Worm (Caenorhabditis elegans) whole organism, L4/young adult: ENCODE measurements around the gene flp-23.

Experiments
- W03F9.2 ChIP-seq: fragments of 150-350 bp; optimal IDR thresholded peaks from 2 replicates; lab custom pipeline; 2014; ENCODE audit warnings: missing biosample characterization, missing genetic modification characterization
- dao-5 ChIP-seq: sonication (generic microtip); optimal IDR thresholded peaks from 2 replicates; lab custom pipeline; 2016; ENCODE audit warnings: missing genotype, missing genetic modification characterization, moderate library complexity, missing compliant biosample characterization
- him-1 ChIP-seq: sonication (generic microtip); optimal IDR thresholded peaks from 2 replicates; lab custom pipeline; 2016; ENCODE audit warnings: missing genotype, missing genetic modification reagents, missing genetic modification characterization, missing compliant biosample characterization

The flp-23 gene

DNA sequence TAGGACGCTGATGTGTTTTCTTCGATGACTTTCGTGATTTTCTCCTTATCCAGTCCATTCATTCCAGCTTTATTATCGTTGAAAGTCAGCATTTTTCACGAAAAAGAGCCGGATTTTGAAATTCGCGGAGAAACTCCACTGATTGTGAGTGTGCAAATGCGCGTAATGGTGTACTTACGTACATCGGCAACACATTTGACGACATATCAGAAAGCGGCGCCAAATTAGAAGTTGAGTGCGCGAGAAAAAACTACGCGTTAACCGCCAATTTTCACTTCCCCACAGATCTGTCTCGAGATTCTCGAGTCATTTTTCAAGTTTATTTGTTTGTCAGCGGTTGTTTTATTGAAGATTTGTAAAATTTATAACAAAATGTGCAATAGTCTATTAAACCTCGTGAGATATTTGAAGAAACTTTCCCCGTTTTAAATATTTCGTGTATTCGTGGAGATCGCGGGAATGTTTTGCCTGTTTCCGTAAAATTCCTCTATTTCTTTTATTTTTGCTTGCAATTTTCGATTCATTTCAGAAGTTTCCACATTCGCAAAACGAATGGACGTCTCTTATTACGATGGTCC, 22.1 kb upstream of the flp-23 start, which contains the start of the genes polk-1 and gpr-1:
Gene polk-1, minus strand, starts transcription at position 186 of the 578 bp plus-strand sequence.
Gene gpr-1, plus strand, starts transcription at position 528 of the 578 bp plus-strand sequence.
- TF ChIP-seq dao-5 (tag; lab: Kevin White, UChicago) (no peak), him-1 (no peak), W03F9.2 (tag; lab: Kevin White, UChicago) (no peak)

DNA sequence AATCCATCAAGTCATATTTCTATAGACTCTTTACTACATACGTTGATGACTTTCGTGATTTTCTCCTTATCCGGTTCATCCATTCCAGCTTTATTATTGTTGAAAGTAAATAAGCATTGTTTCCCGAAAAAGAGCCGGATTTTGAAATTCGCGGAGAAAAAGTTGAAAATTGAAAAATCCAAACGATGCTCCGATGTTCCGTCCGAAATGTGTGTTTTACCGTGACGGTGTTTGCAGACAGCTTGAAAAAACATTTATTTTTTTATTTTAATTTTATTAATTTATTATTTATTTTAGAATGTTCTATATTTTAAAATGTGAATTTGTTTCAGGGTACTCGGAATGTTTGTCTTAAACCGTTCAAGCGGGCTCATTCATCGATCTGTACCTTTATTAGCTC, 19.7 kb upstream of the flp-23 start, which contains the start of gene dnj-10:
Gene dnj-10, plus strand, starts transcription at position 333 of the 400 bp plus-strand sequence.
- TF ChIP-seq W03F9.2 (tag; lab: Kevin White, UChicago) (peak; percentile 81), him-1 (no peak)

DNA sequence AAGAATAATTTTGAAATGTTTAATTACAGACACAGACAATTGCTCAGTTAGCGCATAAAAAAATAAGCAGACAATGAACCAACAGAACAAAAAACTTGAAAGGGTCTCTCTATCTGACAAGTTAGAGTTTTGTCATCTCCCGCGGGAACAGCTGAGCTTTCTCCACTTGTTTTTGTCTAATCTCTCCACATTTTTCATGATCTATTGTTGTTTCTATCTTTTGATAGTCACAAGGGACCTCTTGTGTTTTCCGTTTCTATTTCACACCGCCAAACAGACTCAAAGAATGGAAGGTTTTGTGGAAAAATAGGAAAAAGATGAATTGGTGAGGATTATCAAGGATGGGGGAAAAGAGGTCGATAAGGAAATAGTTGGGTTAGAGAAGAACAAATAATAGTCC, 13.8 kb upstream of the flp-23 start:
- no peak for TF ChIP-seq him-1
- TF ChIP-seq dao-5 (tag; lab: Kevin White, UChicago): no peak
- TF ChIP-seq W03F9.2 (tag; lab: Kevin White, UChicago): no peak

DNA sequence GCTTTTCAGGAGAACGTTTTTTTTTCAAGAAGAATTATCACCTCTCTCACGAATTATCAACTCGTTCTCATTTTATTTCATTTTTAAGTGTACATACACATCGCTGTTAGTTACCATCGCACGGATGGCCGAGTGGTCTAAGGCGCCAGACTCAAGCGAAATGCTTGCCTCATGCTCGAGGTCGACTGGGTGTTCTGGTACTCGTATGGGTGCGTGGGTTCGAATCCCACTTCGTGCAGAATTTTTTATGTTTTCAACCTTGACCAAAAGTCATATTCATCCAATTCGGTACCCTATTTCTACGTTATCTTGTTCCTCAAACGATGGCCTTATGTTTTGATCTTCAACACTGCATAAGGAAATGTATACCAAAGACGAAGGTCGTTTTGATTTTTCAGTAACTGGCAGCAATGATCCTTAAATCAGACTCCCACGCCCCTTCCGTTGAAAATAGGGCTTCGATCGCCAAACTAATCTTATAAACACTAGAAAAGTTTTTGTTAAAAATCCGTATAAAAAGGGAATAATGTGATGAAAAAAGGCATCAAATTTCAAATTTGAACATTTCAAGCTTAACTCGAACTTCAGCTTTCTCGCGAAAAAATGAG, 11.3 kb upstream of the flp-23 start, which contains the start of gene fip-1:
Gene fip-1, plus strand, starts transcription at position 558 of the 608 bp plus-strand sequence.
- TF ChIP-seq W03F9.2 (tag; lab: Kevin White, UChicago) (peak; percentile 65), dao-5 (tag; lab: Kevin White, UChicago) (no peak)

DNA sequence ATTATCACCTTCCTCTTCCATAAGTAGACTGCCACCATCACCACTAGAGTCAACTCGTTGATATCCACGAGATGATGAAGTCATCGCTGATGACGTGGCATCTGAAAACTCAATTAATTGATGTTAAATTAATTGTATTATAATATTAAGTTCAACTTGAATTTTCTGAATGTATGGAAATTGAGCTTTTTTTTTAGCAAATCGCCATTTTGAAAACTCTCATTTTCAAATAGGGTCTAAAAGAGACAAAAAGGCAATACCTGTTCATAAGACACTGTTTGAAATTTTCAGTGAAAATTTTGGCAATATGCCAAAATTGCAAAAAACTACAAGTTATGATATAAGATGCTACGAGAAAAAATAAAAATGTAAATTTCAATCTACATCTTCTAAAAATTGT, 6.9 kb upstream of the flp-23 start, which contains the start of gene twk-7:
Gene twk-7, minus strand, starts transcription at position 101 of the 400 bp plus-strand sequence.
- TF ChIP-seq him-1 (no peak), W03F9.2 (tag; lab: Kevin White, UChicago) (no peak), dao-5 (tag; lab: Kevin White, UChicago) (no peak)

DNA sequence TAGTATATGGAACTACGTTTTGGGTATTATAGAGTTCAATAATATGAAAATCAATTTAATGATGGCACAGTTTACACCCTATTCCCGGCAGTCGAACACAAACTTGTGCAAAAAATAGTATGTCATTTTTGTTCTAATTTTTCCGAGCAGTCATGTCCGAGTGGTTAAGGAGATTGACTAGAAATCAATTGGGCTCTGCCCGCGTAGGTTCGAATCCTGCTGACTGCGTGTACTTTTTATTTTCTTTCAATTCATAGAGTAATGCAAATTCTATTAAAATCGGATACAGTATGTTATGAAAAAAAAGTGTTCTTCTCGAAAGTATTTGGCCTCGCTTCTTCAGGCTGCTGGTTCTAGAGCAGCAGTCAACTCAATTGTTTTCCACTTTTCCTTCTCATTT, 4.5 kb upstream of the flp-23 start:
- TF ChIP-seq W03F9.2 (tag; lab: Kevin White, UChicago) (no peak), dao-5 (tag; lab: Kevin White, UChicago) (no peak), him-1 (no peak)

DNA sequence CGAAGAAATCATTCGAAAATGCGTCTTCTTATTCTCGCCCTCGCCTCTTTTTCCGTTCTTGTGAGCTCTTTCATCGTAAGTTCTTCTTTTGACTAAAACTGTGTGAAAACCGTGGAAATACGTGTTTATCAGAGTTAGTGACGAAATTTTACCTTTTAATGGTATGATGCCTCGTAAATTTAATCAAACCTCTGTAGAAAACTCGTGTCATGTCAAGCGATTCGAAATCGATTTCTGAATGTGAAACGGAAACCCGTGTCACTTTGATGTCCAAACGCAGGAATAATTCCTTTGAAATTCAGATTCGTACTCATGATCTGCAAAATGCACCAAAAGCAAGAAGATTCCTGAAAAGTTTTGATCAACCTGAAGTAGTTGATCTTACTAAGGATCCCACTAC, 2.0 kb upstream of the flp-23 start, which contains the start of gene F22B7.3:
Gene F22B7.3, plus strand, starts transcription at position 301 of the 400 bp plus-strand sequence.
- TF ChIP-seq W03F9.2 (tag; lab: Kevin White, UChicago): no peak
- TF ChIP-seq him-1: no peak
- TF ChIP-seq dao-5 (tag; lab: Kevin White, UChicago): no peak

DNA sequence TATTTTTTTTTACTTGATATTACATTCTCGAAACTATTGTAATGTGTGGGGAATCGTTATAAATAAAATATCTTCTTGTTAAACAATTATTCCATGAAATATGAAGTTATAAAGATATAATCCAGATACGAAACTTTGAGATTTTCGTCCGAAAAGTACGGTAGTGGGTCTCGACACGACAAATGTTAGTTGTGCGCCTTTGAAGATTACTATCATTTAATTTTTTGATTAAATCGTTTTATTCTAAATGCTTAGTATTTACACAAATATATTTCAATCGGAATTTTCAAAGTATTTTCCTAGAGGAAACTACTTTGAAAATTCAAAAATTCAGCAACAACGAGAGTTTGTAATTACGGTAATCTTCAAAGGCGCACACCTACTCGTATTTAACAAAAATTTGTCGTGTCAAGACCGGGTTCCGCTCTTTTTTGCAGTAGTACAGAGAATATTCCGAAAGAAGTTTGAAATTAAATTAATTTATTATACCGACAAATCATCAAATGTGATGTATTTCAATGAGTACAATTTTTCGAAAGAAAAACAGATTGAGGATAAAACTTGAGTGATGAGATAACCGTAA, 1.6 kb downstream of the flp-23 start:
- TF ChIP-seq dao-5 (tag; lab: Kevin White, UChicago) (no peak), W03F9.2 (tag; lab: Kevin White, UChicago) (no peak), him-1 (no peak)

DNA sequence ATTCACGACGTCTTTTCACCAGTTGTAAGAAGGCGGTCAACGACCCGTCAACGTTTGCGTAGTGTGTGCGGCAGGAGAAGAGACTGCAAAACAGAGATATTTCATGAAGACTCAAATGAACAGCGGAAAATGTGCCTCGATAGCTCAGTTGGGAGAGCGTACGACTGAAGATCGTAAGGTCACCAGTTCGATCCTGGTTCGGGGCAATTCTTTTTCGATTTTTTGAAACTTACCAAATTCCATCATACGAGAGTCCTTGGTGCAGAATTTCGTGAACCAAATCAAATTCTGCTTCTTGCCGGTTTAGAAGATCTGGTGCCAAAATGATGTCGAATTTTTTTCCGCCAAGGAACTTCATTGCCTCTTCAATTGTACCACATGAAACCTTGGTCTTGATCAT, 2.4 kb downstream of the flp-23 start:
- TF ChIP-seq dao-5 (tag; lab: Kevin White, UChicago) (no peak), W03F9.2 (tag; lab: Kevin White, UChicago) (no peak), him-1 (no peak)

DNA sequence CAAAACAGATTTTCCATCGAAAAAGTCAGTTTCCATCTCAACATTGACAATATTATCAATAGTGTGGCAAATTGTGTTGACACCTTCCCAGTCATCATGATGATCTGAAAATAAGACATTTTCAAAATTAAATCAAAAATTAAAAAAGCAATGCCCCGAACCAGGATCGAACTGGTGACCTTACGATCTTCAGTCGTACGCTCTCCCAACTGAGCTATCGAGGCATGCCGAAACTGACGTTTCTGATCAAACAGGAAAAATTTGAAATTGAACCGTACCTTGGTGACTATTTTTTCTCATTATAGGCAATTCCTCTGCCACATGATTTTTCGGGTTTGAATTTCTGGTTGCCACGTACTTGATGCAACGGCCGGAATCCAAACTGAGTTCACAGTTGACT, 2.9 kb downstream of the flp-23 start:
- TF ChIP-seq W03F9.2 (tag; lab: Kevin White, UChicago): no peak
- no peak for TF ChIP-seq dao-5 (tag; lab: Kevin White, UChicago)
- no peak for TF ChIP-seq him-1

DNA sequence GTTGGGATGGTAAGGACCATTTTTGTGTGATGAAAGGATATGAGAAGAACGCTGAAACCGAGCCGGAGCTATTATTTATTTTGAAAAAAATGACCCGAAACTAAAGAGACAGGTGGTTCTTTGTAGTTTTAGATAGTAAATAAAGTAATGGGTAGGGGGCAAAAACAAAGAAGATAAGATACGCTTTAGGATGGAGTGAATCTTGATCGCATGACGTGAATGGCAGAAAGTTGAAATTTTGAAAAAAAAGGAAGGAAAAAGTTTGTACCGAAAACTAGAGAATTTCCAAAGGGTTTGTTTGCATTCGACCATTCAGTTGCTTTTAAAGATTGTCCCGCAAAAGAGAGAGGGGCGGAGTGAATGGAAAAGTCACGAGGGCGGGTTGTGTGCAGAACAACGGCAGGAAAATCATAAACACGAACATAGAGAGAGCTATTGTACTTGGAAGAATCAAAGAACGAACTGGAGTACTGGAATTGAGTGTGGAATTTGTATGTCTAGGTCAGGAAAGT, 3.4 kb downstream of the flp-23 start, which contains the start of gene F22B7.9:
Gene F22B7.9, minus strand, starts transcription at position 51 of the 512 bp plus-strand sequence.
- no peak for TF ChIP-seq dao-5 (tag; lab: Kevin White, UChicago)
- TF ChIP-seq W03F9.2 (tag; lab: Kevin White, UChicago): no peak
- no peak for TF ChIP-seq him-1

DNA sequence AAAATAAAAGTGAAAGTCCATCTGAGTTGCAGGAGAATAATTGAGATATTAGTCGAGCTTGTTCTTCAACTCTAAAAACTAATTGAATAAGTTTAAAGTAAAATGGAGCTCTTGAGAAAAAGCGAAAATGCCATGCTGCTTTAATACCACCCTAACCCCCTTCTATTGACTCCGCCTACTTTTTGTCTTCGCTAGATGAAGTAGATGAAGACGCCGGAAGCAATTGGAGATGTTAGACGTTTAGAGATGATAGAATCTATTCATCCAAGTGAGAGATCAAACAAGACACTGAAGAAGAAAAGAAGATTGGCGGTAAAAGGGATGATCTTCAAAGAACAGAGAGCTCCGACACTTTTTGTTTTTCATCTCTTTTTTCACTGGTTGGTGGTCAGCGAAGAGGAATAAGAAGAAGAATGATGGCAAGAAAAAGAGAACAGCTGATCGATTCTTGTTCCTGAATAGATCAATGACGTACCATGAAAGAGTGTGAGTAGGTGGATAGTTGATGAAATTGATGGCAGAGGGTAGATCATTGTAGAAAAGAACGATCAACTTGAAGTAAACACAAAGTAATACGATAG, 3.9 kb downstream of the flp-23 start:
- TF ChIP-seq dao-5 (tag; lab: Kevin White, UChicago) (no peak), him-1 (no peak), W03F9.2 (tag; lab: Kevin White, UChicago) (no peak)

DNA sequence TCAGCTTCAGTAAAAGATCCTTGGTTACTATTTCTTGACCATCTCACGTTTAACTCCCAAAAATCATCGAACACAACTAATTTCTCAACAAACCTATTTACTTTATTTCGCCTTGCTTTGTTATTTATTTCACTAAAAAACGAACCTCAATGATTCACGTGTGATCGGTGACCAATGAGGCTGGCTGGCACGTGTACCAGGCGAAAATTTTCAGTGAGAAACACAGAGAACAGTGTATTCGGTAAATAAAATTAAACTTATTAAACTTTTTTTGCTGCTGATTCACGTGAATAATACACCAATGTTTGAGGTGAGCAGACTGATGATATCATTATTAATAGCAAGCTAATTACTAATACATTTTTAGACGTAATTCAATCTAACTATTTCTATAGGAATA, 4.8 kb downstream of the flp-23 start:
- TF ChIP-seq him-1 (no peak), W03F9.2 (tag; lab: Kevin White, UChicago) (no peak), dao-5 (tag; lab: Kevin White, UChicago) (no peak)
